Fruit fly (Drosophila melanogaster): ENCODE results near the gene Lip4.
A peak's percentile ranks its signal among the peaks of the same experiment; 100 is the strongest.

Gene Lip4

DNA sequence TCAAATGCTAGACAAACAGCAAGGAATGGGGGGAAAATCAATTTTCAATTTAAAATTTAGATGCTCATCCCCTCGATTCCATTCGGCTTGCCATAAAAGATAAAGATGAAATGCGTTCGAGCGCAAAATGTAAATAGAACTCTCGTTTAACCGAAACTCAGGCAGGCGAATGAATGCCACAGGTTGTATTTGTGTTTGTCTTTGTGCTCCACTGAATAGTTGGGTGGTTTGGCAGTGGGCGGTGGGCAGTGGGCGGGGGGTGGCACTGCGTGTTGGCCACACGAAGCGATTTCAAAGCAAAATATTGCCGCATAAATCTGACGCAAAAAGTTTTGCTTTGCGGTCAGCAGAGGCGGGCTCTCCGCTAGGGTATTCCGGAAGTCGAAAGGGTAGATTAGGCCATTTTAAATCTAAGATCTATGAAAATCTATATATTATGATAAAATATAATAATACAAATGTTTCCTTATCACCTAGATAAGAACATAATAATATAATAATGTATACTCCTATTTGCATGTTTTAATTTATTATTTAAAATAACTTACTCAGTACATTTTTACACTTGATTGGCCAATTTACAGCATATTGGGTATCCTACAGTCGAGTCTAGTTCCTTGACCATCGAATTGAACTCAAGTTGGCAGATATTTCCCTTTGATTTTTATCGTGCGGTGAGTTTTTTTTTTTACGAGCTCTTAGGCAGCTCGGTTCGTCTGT lies 5.0 kb upstream of the Lip4 start (continued):
- TF ChIP-seq zf30C (GFP tag; optimal IDR thresholded peaks at IDR 0.05) (no peak), Atf3 (GFP tag; optimal IDR thresholded peaks at IDR 0.05) (no peak), Lhr (GFP tag; optimal IDR thresholded peaks at IDR 0.05) (no peak), CG2199 (GFP tag; IDR thresholded peaks at IDR 0.05) (no peak), Meics (GFP tag; optimal IDR thresholded peaks at IDR 0.05) (peak; percentile 78), CG33213 (GFP tag; optimal IDR thresholded peaks at IDR 0.05) (no peak), chn (GFP tag; optimal IDR thresholded peaks at IDR 0.05) (no peak), CG5953 (GFP tag; IDR thresholded peaks at IDR 0.05) (no peak), pzg (GFP tag; optimal IDR thresholded peaks at IDR 0.05) (no peak), CG1529 (GFP tag; optimal IDR thresholded peaks at IDR 0.05) (peak; percentile 13), dmrt11E (tag; optimal IDR thresholded peaks at IDR 0.05) (no peak), CG32767 (GFP tag; IDR thresholded peaks at IDR 0.05) (0 out of 2 replicates have a peak, but pooled peaks have one; percentile 13), CG7556 (GFP tag; optimal IDR thresholded peaks at IDR 0.05) (peak; percentile 86), zen2 (GFP tag; IDR thresholded peaks at IDR 0.05; ENCODE audit: partially characterized antibody) (no peak), pita (GFP tag; optimal IDR thresholded peaks at IDR 0.05) (no peak), Antp (GFP tag; optimal IDR thresholded peaks at IDR 0.05) (no peak), ci (GFP tag; IDR thresholded peaks at IDR 0.05) (no peak), disco-r (GFP tag; optimal IDR thresholded peaks at IDR 0.05) (no peak), Hand (GFP tag; optimal IDR thresholded peaks at IDR 0.05) (peak; percentile 44), trem (tag; optimal IDR thresholded peaks at IDR 0.05) (no peak), cad (GFP tag; optimal IDR thresholded peaks at IDR 0.05) (no peak), Doc2 (GFP tag; IDR thresholded peaks at IDR 0.05) (no peak), CG3065 (GFP tag; optimal IDR thresholded peaks at IDR 0.05) (peak; percentile 18), odd (GFP tag; optimal IDR thresholded peaks at IDR 0.05) (peak; percentile 50), Jarid2 (GFP tag; optimal IDR thresholded peaks at IDR 0.05) (peak; percentile 33), dpn (GFP tag; optimal IDR thresholded peaks at IDR 0.05) (peak in 1 of 2 experiments; percentile 66), CG14050 (GFP tag; IDR thresholded peaks at IDR 0.05) (peak; percentile 42; the same call in 2 of the 3 replicates), CG10274 (GFP tag; optimal IDR thresholded peaks at IDR 0.05) (peak; percentile 38), CoRest (tag; optimal IDR thresholded peaks at IDR 0.05) (peak; percentile 82), zfh2 (GFP tag; optimal IDR thresholded peaks at IDR 0.05) (no peak), shn (GFP tag; optimal IDR thresholded peaks at IDR 0.05) (no peak), CG11093 (GFP tag; IDR thresholded peaks at IDR 0.05) (peak; percentile 68; the same call in 1 of the 3 replicates), Six4 (GFP tag; optimal IDR thresholded peaks at IDR 0.05) (no peak), nmo (GFP tag; optimal IDR thresholded peaks at IDR 0.05) (peak; percentile 79), psq (GFP tag; optimal IDR thresholded peaks at IDR 0.05) (no peak), CG6813 (GFP tag; optimal IDR thresholded peaks at IDR 0.05) (peak; percentile 36), CG8944 (GFP tag; optimal IDR thresholded peaks at IDR 0.05) (no peak), CG9727 (GFP tag; optimal IDR thresholded peaks at IDR 0.05) (peak; percentile 77), bsh (GFP tag; optimal IDR thresholded peaks at IDR 0.05) (peak in 1 of 2 experiments; percentile 35), sima (GFP tag; optimal IDR thresholded peaks at IDR 0.05) (no peak), lmd (GFP tag; IDR thresholded peaks at IDR 0.05) (peak; percentile 83), CG6654 (GFP tag; optimal IDR thresholded peaks at IDR 0.05) (no peak), CG14667 (GFP tag; IDR thresholded peaks at IDR 0.05) (peak; percentile 38; the same call in 1 of the 2 replicates), fd64A (GFP tag; optimal IDR thresholded peaks at IDR 0.05) (no peak), CG18619 (GFP tag; optimal IDR thresholded peaks at IDR 0.05) (peak; percentile 59), CHES-1-like (GFP tag; optimal IDR thresholded peaks at IDR 0.05) (no peak), CG7271 (tag; optimal IDR thresholded peaks at IDR 0.05) (no peak), Chrac-16 (GFP tag; optimal IDR thresholded peaks at IDR 0.05) (peak; percentile 42), nerfin-2 (GFP tag; IDR thresholded peaks at IDR 0.05; ENCODE audit: partially characterized antibody) (no peak), jing (GFP tag; optimal IDR thresholded peaks at IDR 0.05) (no peak)
